Worm (Caenorhabditis elegans) whole organism, L1 larva: Measurements from ENCODE around the gene nhr-44.

ENCODE experiments used
- alr-1 ChIP-seq: fragments of 200-800 bp; sonication (Bioruptor generic); optimal IDR thresholded peaks from 2 replicates; lab custom pipeline; 2018; ENCODE audit warnings: borderline replicate concordance, mild to moderate bottlenecking, missing genetic modification characterization, missing compliant biosample characterization
- ama-1 ChIP-seq: fragments of 150-350 bp; optimal IDR thresholded peaks from 2 replicates; lab custom pipeline; 2014
- blmp-1 ChIP-seq: fragments of 150-350 bp; optimal IDR thresholded peaks from 2 replicates; lab custom pipeline; 2014; ENCODE audit warnings: missing biosample characterization, missing genetic modification characterization
- ceh-8 ChIP-seq: fragments of 200-800 bp; sonication (Bioruptor generic); optimal IDR thresholded peaks from 2 replicates; lab custom pipeline; 2018; ENCODE audit warnings: mild to moderate bottlenecking, missing genetic modification characterization, moderate library complexity, missing compliant biosample characterization
- ceh-90 ChIP-seq: sonication (generic microtip); optimal IDR thresholded peaks from 2 replicates; lab custom pipeline; 2016; ENCODE audit warnings: missing genetic modification characterization, missing compliant biosample characterization
- ces-1 ChIP-seq: fragments of 150-350 bp; optimal IDR thresholded peaks from 2 replicates; lab custom pipeline; 2014; ENCODE audit warnings: missing biosample characterization, missing genetic modification reagents, missing genetic modification characterization
- efl-1 ChIP-seq, 4 experiments: fragments of 150-350 bp; optimal IDR thresholded peaks in 3 of 4; peaks in 1 of 4; 1 replicate in 1 of 4; 2 replicates in 3 of 4; lab custom pipeline; 2014; ENCODE audit warnings: missing biosample characterization in 2 of 4, missing genetic modification characterization in 2 of 4, missing genetic modification reagents in 2 of 4
- efl-3 ChIP-seq: fragments of 200-800 bp; sonication (Bioruptor generic); optimal IDR thresholded peaks from 2 replicates; lab custom pipeline; 2018; ENCODE audit warnings: mild to moderate bottlenecking, missing genetic modification characterization, missing compliant biosample characterization
- elt-3 ChIP-seq, 6 experiments: fragments of 150-350 bp in 1 of 6; sonication (generic microtip); optimal IDR thresholded peaks; 2 replicates each; lab custom pipeline; 2017 to 2018; ENCODE audit warnings: missing biosample characterization in 6 of 6, missing genetic modification characterization in 6 of 6, inconsistent platforms in 1 of 6
- fkh-10 ChIP-seq: sonication (generic microtip); optimal IDR thresholded peaks from 2 replicates; lab custom pipeline; 2017; ENCODE audit warnings: missing biosample characterization, missing genetic modification reagents, missing genetic modification characterization
- fos-1 ChIP-seq: fragments of 150-350 bp; optimal IDR thresholded peaks from 2 replicates; lab custom pipeline; 2014; ENCODE audit warnings: missing biosample characterization, missing genetic modification characterization
- grh-1 ChIP-seq: fragments of 200-800 bp; sonication (Bioruptor generic); IDR thresholded peaks from 2 replicates; pipeline ENCODE4 v1.3.6; 2022; ENCODE audit warnings: missing genetic modification reagents, missing genetic modification characterization, missing compliant biosample characterization
- hlh-17 ChIP-seq: fragments of 200-800 bp; sonication (Bioruptor generic); optimal IDR thresholded peaks from 2 replicates; lab custom pipeline; 2018; ENCODE audit warnings: missing genetic modification characterization, mild to moderate bottlenecking, missing compliant biosample characterization, moderate library complexity, borderline replicate concordance
- hpl-2 ChIP-seq: fragments of 150-350 bp; optimal IDR thresholded peaks from 2 replicates; lab custom pipeline; 2014; ENCODE audit warnings: missing biosample characterization, missing genetic modification reagents, missing genetic modification characterization
- jun-1 ChIP-seq: fragments of 150-350 bp; optimal IDR thresholded peaks from 2 replicates; lab custom pipeline; 2014; ENCODE audit warnings: missing biosample characterization, missing genetic modification reagents, missing genetic modification characterization
- lin-14 ChIP-seq: fragments of 200-800 bp; sonication (Bioruptor generic); optimal IDR thresholded peaks from 2 replicates; lab custom pipeline; 2018; ENCODE audit warnings: mild to moderate bottlenecking, missing genetic modification characterization, moderate library complexity, missing compliant biosample characterization
- lin-35 ChIP-seq, 2 experiments: fragments of 150-350 bp; optimal IDR thresholded peaks; 2 replicates each; lab custom pipeline; 2014; ENCODE audit warnings: missing biosample characterization in 2 of 2, missing genetic modification characterization in 2 of 2, missing genetic modification reagents in 2 of 2
- lin-39 ChIP-seq: fragments of 150-350 bp; optimal IDR thresholded peaks from 2 replicates; lab custom pipeline; 2014; ENCODE audit warnings: missing biosample characterization, missing genetic modification reagents, missing genetic modification characterization
- mdl-1 ChIP-seq, 2 experiments: fragments of 150-350 bp; optimal IDR thresholded peaks; 2 replicates each; lab custom pipeline; 2014 to 2017; ENCODE audit warnings: missing biosample characterization in 2 of 2, missing genetic modification characterization in 2 of 2, inconsistent platforms in 1 of 2
- mef-2 ChIP-seq: fragments of 150-350 bp; optimal IDR thresholded peaks from 2 replicates; lab custom pipeline; 2014; ENCODE audit warnings: missing biosample characterization, missing genetic modification characterization
- mep-1 ChIP-seq: fragments of 150-350 bp; optimal IDR thresholded peaks from 2 replicates; lab custom pipeline; 2014; ENCODE audit warnings: missing biosample characterization, missing genetic modification characterization
- nhr-19 ChIP-seq: fragments of 200-800 bp; sonication (Bioruptor generic); conservative IDR thresholded peaks from 2 replicates; pipeline ENCODE4 v1.3.6; 2022; ENCODE audit warnings: missing genetic modification characterization, missing compliant biosample characterization
- nhr-20 ChIP-seq: sonication (generic microtip); optimal IDR thresholded peaks from 2 replicates; lab custom pipeline; 2016; ENCODE audit warnings: mild to moderate bottlenecking, missing genetic modification characterization, missing compliant biosample characterization
- nhr-28 ChIP-seq: fragments of 150-350 bp; optimal IDR thresholded peaks from 2 replicates; lab custom pipeline; 2014; ENCODE audit warnings: missing biosample characterization, missing genetic modification characterization
- nhr-47 ChIP-seq: sonication (generic microtip); optimal IDR thresholded peaks from 2 replicates; lab custom pipeline; 2016; ENCODE audit warnings: mild to moderate bottlenecking, missing genetic modification characterization, moderate library complexity, missing compliant biosample characterization
- nhr-76 ChIP-seq: sonication (generic microtip); optimal IDR thresholded peaks from 2 replicates; lab custom pipeline; 2017; ENCODE audit warnings: missing biosample characterization, missing genetic modification characterization
- nhr-85 ChIP-seq: sonication (generic microtip); peaks from one replicate; lab custom pipeline; 2016; ENCODE audit warnings: missing genetic modification characterization, inconsistent platforms, missing compliant biosample characterization
- skn-1 ChIP-seq: fragments of 150-350 bp; optimal IDR thresholded peaks from 2 replicates; lab custom pipeline; 2014; ENCODE audit warnings: missing biosample characterization, missing genetic modification characterization
- snpc-4 ChIP-seq: fragments of 150-350 bp; optimal IDR thresholded peaks from 2 replicates; lab custom pipeline; 2014; ENCODE audit warnings: missing biosample characterization, missing genetic modification characterization
- snu-23 ChIP-seq: sonication (generic microtip); optimal IDR thresholded peaks from 2 replicates; lab custom pipeline; 2016; ENCODE audit warnings: missing genetic modification characterization, missing compliant biosample characterization
- swsn-7 ChIP-seq: sonication (generic microtip); optimal IDR thresholded peaks from 2 replicates; lab custom pipeline; 2016; ENCODE audit warnings: missing genetic modification characterization, missing compliant biosample characterization
- tbx-2 ChIP-seq: sonication (generic microtip); optimal IDR thresholded peaks from 2 replicates; lab custom pipeline; 2016; ENCODE audit warnings: missing genetic modification characterization, missing compliant biosample characterization
- tlp-1 ChIP-seq: fragments of 150-350 bp; optimal IDR thresholded peaks from 2 replicates; lab custom pipeline; 2014; ENCODE audit warnings: missing biosample characterization, missing genetic modification characterization
- unc-30 ChIP-seq: sonication (generic microtip); optimal IDR thresholded peaks from 2 replicates; lab custom pipeline; 2017; ENCODE audit warnings: missing biosample characterization, missing genetic modification characterization
- unc-62 ChIP-seq: fragments of 150-350 bp; optimal IDR thresholded peaks from 2 replicates; lab custom pipeline; 2014; ENCODE audit warnings: missing biosample characterization, missing genetic modification reagents, missing genetic modification characterization
- unc-86 ChIP-seq: sonication (generic microtip); optimal IDR thresholded peaks from 2 replicates; lab custom pipeline; 2016; ENCODE audit warnings: missing genetic modification characterization, missing compliant biosample characterization
- unc-98 ChIP-seq: fragments of 200-800 bp; sonication (Bioruptor generic); IDR thresholded peaks from 2 replicates; pipeline ENCODE4 v1.3.6; 2022; ENCODE audit warnings: missing genetic modification characterization, missing compliant biosample characterization
- zag-1 ChIP-seq: fragments of 150-350 bp; optimal IDR thresholded peaks from 2 replicates; lab custom pipeline; 2014; ENCODE audit warnings: missing biosample characterization, missing genetic modification characterization
- zip-4 ChIP-seq: fragments of 200-800 bp; sonication (Bioruptor generic); optimal IDR thresholded peaks from 2 replicates; lab custom pipeline; 2018; ENCODE audit warnings: mild to moderate bottlenecking, missing genetic modification characterization, moderate library complexity, missing compliant biosample characterization
- ztf-11 ChIP-seq, 2 experiments: sonication (generic microtip); optimal IDR thresholded peaks; 2 replicates each; lab custom pipeline; 2016 to 2017; ENCODE audit warnings: missing genetic modification characterization in 2 of 2, missing biosample characterization in 1 of 2, missing compliant biosample characterization in 1 of 2

The nhr-44 gene

DNA sequence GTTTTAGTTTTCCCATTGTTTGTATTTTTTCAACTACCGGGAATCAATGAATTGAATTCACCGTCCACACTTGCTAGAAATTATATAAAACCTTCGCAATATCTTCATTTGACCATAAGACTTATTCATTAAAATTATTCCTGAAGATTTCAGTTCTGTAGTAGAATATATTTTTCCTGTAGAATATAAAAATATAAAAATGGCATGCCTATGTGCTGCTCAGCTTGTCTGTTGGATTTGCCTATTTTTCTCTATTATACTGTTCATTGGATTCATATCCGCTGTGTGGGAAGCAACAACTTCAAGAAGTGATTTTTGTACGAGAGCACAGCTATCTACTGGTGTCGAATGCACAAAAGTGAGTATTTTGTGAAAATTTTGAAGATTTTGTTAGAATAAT is 27.8 kb upstream of the nhr-44 start, which contains the start of gene F59E11.6:
TSS of gene F59E11.6 (plus strand) at position 111 of the 400 bp plus-strand sequence.
- TF ChIP-seq efl-3 (no peak), elt-3 (tag; optimal IDR thresholded peaks at IDR 0.05; lab: Kevin White, UChicago) (no peak), nhr-85 (tag; lab: Kevin White, UChicago) (peak; percentile 53), zag-1 (tag; lab: Kevin White, UChicago) (no peak), tbx-2 (tag; lab: Kevin White, UChicago) (no peak)
- TF ChIP-seq, all 84 proteins: peak for 1

DNA sequence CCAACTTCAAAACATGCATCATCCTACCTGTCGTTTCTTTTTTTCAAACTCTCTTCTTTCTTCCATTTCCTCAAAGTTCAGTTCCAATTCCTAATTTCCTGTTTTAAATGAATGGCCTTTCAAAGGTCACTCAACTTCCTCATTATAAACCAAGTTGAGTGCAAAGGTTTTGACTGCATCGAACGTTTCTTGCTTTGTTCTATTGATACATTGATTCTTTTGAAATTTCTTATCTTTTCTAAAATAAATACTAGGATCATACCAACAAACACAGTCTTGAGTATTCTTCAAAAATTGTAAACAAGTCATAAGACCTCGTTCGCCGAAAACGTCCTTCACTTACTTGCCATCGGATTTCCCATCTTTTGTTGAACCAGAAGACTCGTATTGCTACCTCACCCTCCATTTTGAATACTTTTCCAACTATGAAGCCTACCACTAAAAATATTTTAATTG is 26.3 kb upstream of the nhr-44 start, which contains the start of gene F59E11.7:
TSS of gene F59E11.7 (plus strand) at position 51 of the 456 bp plus-strand sequence.
- TF ChIP-seq unc-98 (GFP tag; lab: Robert Waterston, UW) (no peak), nhr-85 (tag; lab: Kevin White, UChicago) (peak; percentile 73), blmp-1 (tag; lab: Kevin White, UChicago) (peak; percentile 33), skn-1 (tag; lab: Kevin White, UChicago) (no peak), snpc-4 (tag; lab: Kevin White, UChicago) (no peak), lin-14 (GFP tag; lab: Kevin White, UChicago) (peak; percentile 52), efl-1 (optimal IDR thresholded peaks at IDR 0.05; lab: Kevin White, UChicago) (no peak), efl-1 (GFP tag; optimal IDR thresholded peaks at IDR 0.05 in 1 of 2; lab: Kevin White, UChicago) (peak in 1 of 2 experiments; percentile 71), nhr-20 (tag; lab: Kevin White, UChicago) (peak; percentile 16), mep-1 (peak; percentile 5), lin-35 (GFP tag; optimal IDR thresholded peaks at IDR 0.05; lab: Kevin White, UChicago) (peak in 1 of 2 experiments; percentile 2), alr-1 (tag; lab: Kevin White, UChicago) (no peak), elt-3 (tag; optimal IDR thresholded peaks at IDR 0.05; lab: Kevin White, UChicago) (peak in 1 of 6 experiments; percentile 37), snu-23 (GFP tag; lab: Kevin White, UChicago) (peak; percentile 19)

DNA sequence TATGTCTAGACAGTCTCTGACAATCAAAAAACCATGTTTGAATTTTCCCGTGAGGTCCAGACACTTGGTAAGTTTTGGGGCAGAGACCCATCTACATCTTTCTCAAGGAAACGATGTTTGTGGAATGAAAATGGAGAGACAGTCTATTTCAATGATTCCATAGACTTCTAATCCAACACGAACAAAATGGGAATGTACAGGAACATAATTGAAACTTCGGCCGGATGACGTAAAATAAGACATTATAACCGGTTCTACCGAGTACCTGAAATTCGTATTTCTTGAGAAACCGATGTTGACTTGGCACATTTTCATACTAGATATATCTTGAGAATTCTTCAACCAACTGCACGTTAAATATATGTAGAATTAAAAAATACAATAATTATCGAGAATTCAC is 24.2 kb upstream of the nhr-44 start, which contains the start of gene str-87:
TSS of gene str-87 (minus strand) at position 101 of the 400 bp plus-strand sequence.
- no peak for TF ChIP-seq hlh-17 (GFP tag; lab: Kevin White, UChicago)
- no peak for TF ChIP-seq tlp-1 (tag; lab: Kevin White, UChicago)
- TF ChIP-seq nhr-47 (tag; lab: Kevin White, UChicago), result no peak
- no peak for TF ChIP-seq mdl-1 (tag; optimal IDR thresholded peaks at IDR 0.05; lab: Kevin White, UChicago)
- no peak for TF ChIP-seq nhr-19 (GFP tag; lab: Robert Waterston, UW)
- TF ChIP-seq swsn-7, result no peak
- TF ChIP-seq hpl-2 (GFP tag; lab: Kevin White, UChicago), result no peak
- TF ChIP-seq ces-1 (GFP tag; lab: Kevin White, UChicago), result no peak
- TF ChIP-seq unc-30, result no peak
- no peak for TF ChIP-seq skn-1 (tag; lab: Kevin White, UChicago)
- TF ChIP-seq grh-1 (GFP tag; lab: Robert Waterston, UW), result no peak
- no peak for TF ChIP-seq zip-4 (GFP tag; lab: Kevin White, UChicago)
- no peak for TF ChIP-seq lin-39
- TF ChIP-seq ceh-8 (GFP tag; lab: Kevin White, UChicago), result no peak

DNA sequence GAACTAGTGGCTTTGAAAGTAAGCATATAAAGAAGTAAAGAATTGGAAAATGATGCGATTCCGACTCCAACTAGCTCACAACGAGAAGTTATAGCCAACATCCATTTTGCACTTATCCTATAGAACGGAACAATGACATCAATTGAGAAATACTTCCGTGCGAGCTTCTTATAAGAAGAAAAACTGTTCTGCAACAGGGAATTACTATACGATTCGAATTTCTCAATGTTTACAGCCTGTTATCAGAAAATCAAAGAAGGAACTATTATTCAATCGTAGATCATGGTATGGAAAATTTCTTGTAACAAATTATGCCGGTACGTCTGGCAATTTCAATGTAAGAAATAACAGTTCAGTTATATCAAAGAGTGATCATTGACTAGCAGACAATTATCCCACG is 21.8 kb upstream of the nhr-44 start, which contains the start of gene str-85:
TSS of gene str-85 (minus strand) at position 101 of the 400 bp plus-strand sequence.
- TF ChIP-seq alr-1 (tag; lab: Kevin White, UChicago) (no peak), unc-62 (GFP tag; lab: Kevin White, UChicago) (no peak), unc-86 (tag; lab: Kevin White, UChicago) (no peak), ceh-90 (tag; lab: Kevin White, UChicago) (no peak), nhr-76 (tag; lab: Kevin White, UChicago) (no peak), skn-1 (tag; lab: Kevin White, UChicago) (no peak), hlh-17 (GFP tag; lab: Kevin White, UChicago) (no peak), jun-1 (tag; lab: Kevin White, UChicago) (no peak), nhr-28 (no peak), efl-3 (no peak), ztf-11 (tag; optimal IDR thresholded peaks at IDR 0.05; lab: Kevin White, UChicago) (no peak), mef-2 (no peak), fos-1 (no peak), fkh-10 (no peak), ama-1 (no peak)
